Worm (Caenorhabditis elegans) whole organism, L1 larva: ENCODE data around the gene F11C1.9.
A peak's percentile ranks its signal among the peaks of the same experiment; 100 is the strongest.

Source experiments
- C04F5.9 ChIP-seq: sonication (generic microtip); optimal IDR thresholded peaks from 2 replicates; lab custom pipeline; 2016; ENCODE audit warnings: missing genetic modification characterization, missing compliant biosample characterization
- C34B4.2 ChIP-seq: sonication (generic microtip); optimal IDR thresholded peaks from 2 replicates; lab custom pipeline; 2017; ENCODE audit warnings: mild to moderate bottlenecking, missing genetic modification characterization, missing compliant biosample characterization
- F16B12.6 ChIP-seq: fragments of 150-350 bp; optimal IDR thresholded peaks from 2 replicates; lab custom pipeline; 2014; ENCODE audit warnings: missing biosample characterization, missing genetic modification characterization
- Y116A8C.19 ChIP-seq: sonication (generic microtip); optimal IDR thresholded peaks from 2 replicates; lab custom pipeline; 2016; ENCODE audit warnings: missing compliant biosample characterization, missing genetic modification characterization, borderline replicate concordance
- aha-1 ChIP-seq: fragments of 150-350 bp; optimal IDR thresholded peaks from 2 replicates; lab custom pipeline; 2014; ENCODE audit warnings: missing biosample characterization, missing genetic modification characterization
- alr-1 ChIP-seq: fragments of 200-800 bp; sonication (Bioruptor generic); optimal IDR thresholded peaks from 2 replicates; lab custom pipeline; 2018; ENCODE audit warnings: borderline replicate concordance, mild to moderate bottlenecking, missing genetic modification characterization, missing compliant biosample characterization
- aly-2 ChIP-seq: fragments of 150-350 bp; optimal IDR thresholded peaks from 2 replicates; lab custom pipeline; 2014; ENCODE audit warnings: missing biosample characterization, missing genetic modification characterization
- ama-1 ChIP-seq: fragments of 150-350 bp; optimal IDR thresholded peaks from 2 replicates; lab custom pipeline; 2014
- blmp-1 ChIP-seq: fragments of 150-350 bp; optimal IDR thresholded peaks from 2 replicates; lab custom pipeline; 2014; ENCODE audit warnings: missing biosample characterization, missing genetic modification characterization
- ceh-63 ChIP-seq: fragments of 200-800 bp; sonication (Bioruptor generic); optimal IDR thresholded peaks from 2 replicates; lab custom pipeline; 2018; ENCODE audit warnings: mild to moderate bottlenecking, missing genetic modification characterization, missing compliant biosample characterization
- ceh-8 ChIP-seq: fragments of 200-800 bp; sonication (Bioruptor generic); optimal IDR thresholded peaks from 2 replicates; lab custom pipeline; 2018; ENCODE audit warnings: mild to moderate bottlenecking, missing genetic modification characterization, moderate library complexity, missing compliant biosample characterization
- ceh-82 ChIP-seq, 3 experiments: fragments of 150-350 bp in 1 of 3; sonication (generic microtip) in 2 of 3; optimal IDR thresholded peaks; 2 replicates each; lab custom pipeline; 2014 to 2017; ENCODE audit warnings: missing biosample characterization in 3 of 3, missing genetic modification characterization in 3 of 3
- ceh-88 ChIP-seq: fragments of 200-800 bp; sonication (Bioruptor generic); IDR thresholded peaks from 2 replicates; pipeline ENCODE4 v1.3.6; 2022; ENCODE audit warnings: missing genetic modification characterization, missing compliant biosample characterization
- ceh-90 ChIP-seq: sonication (generic microtip); optimal IDR thresholded peaks from 2 replicates; lab custom pipeline; 2016; ENCODE audit warnings: missing genetic modification characterization, missing compliant biosample characterization
- dsc-1 ChIP-seq: sonication (generic microtip); optimal IDR thresholded peaks from 2 replicates; lab custom pipeline; 2016; ENCODE audit warnings: mild to moderate bottlenecking, missing genetic modification characterization, missing compliant biosample characterization
- egl-13 ChIP-seq: sonication (generic microtip); optimal IDR thresholded peaks from 2 replicates; lab custom pipeline; 2016; ENCODE audit warnings: missing genotype, missing genetic modification reagents, missing genetic modification characterization, missing compliant biosample characterization
- egl-27 ChIP-seq, 2 experiments: fragments of 150-350 bp in 1 of 2; sonication (generic microtip); optimal IDR thresholded peaks; 3 replicates each; lab custom pipeline; 2017 to 2018; ENCODE audit warnings: missing biosample characterization in 2 of 2, missing genetic modification characterization in 2 of 2, missing genetic modification reagents in 2 of 2
- elt-3 ChIP-seq, 6 experiments: fragments of 150-350 bp in 1 of 6; sonication (generic microtip); optimal IDR thresholded peaks; 2 replicates each; lab custom pipeline; 2017 to 2018; ENCODE audit warnings: missing biosample characterization in 6 of 6, missing genetic modification characterization in 6 of 6, inconsistent platforms in 1 of 6
- ets-5 ChIP-seq: fragments of 200-800 bp; sonication (Bioruptor generic); IDR thresholded peaks from 2 replicates; pipeline ENCODE4 v1.3.6; 2022; ENCODE audit warnings: missing genetic modification characterization, missing compliant biosample characterization
- fkh-4 ChIP-seq: sonication (generic microtip); optimal IDR thresholded peaks from 2 replicates; lab custom pipeline; 2016; ENCODE audit warnings: missing compliant biosample characterization, missing genetic modification characterization, borderline replicate concordance
- grh-1 ChIP-seq: fragments of 200-800 bp; sonication (Bioruptor generic); IDR thresholded peaks from 2 replicates; pipeline ENCODE4 v1.3.6; 2022; ENCODE audit warnings: missing genetic modification reagents, missing genetic modification characterization, missing compliant biosample characterization
- hpl-2 ChIP-seq: fragments of 150-350 bp; optimal IDR thresholded peaks from 2 replicates; lab custom pipeline; 2014; ENCODE audit warnings: missing biosample characterization, missing genetic modification reagents, missing genetic modification characterization
- isw-1 ChIP-seq: fragments of 200-800 bp; sonication (Bioruptor generic); IDR thresholded peaks from 2 replicates; pipeline ENCODE4 v1.3.6; 2022; ENCODE audit warnings: missing genetic modification characterization, missing compliant biosample characterization
- lin-14 ChIP-seq: fragments of 200-800 bp; sonication (Bioruptor generic); optimal IDR thresholded peaks from 2 replicates; lab custom pipeline; 2018; ENCODE audit warnings: mild to moderate bottlenecking, missing genetic modification characterization, moderate library complexity, missing compliant biosample characterization
- lin-15B ChIP-seq: fragments of 150-350 bp; sonication (generic microtip); optimal IDR thresholded peaks from 3 replicates; lab custom pipeline; 2014; ENCODE audit warnings: missing biosample characterization, missing genetic modification characterization
- lin-39 ChIP-seq: fragments of 150-350 bp; optimal IDR thresholded peaks from 2 replicates; lab custom pipeline; 2014; ENCODE audit warnings: missing biosample characterization, missing genetic modification reagents, missing genetic modification characterization
- lir-3 ChIP-seq: sonication (generic microtip); optimal IDR thresholded peaks from 2 replicates; lab custom pipeline; 2016; ENCODE audit warnings: mild to moderate bottlenecking, missing genetic modification characterization, moderate library complexity, missing compliant biosample characterization; ENCODE audit not compliant: poor library complexity
- lsy-2 ChIP-seq, 2 experiments: fragments of 150-350 bp; optimal IDR thresholded peaks; 2 replicates each; lab custom pipeline; 2014; ENCODE audit warnings: missing biosample characterization in 2 of 2, missing genetic modification characterization in 2 of 2
- mab-9 ChIP-seq: fragments of 200-800 bp; sonication (Bioruptor generic); IDR thresholded peaks from 2 replicates; pipeline ENCODE4 v1.3.6; 2022; ENCODE audit warnings: missing genetic modification reagents, missing genetic modification characterization, missing compliant biosample characterization
- mdl-1 ChIP-seq, 2 experiments: fragments of 150-350 bp; optimal IDR thresholded peaks; 2 replicates each; lab custom pipeline; 2014 to 2017; ENCODE audit warnings: missing biosample characterization in 2 of 2, missing genetic modification characterization in 2 of 2, inconsistent platforms in 1 of 2
- mef-2 ChIP-seq: fragments of 150-350 bp; optimal IDR thresholded peaks from 2 replicates; lab custom pipeline; 2014; ENCODE audit warnings: missing biosample characterization, missing genetic modification characterization
- mep-1 ChIP-seq: fragments of 150-350 bp; optimal IDR thresholded peaks from 2 replicates; lab custom pipeline; 2014; ENCODE audit warnings: missing biosample characterization, missing genetic modification characterization
- nhr-12 ChIP-seq: sonication (generic microtip); optimal IDR thresholded peaks from 2 replicates; lab custom pipeline; 2017; ENCODE audit warnings: missing biosample characterization, missing genetic modification characterization
- nhr-20 ChIP-seq: sonication (generic microtip); optimal IDR thresholded peaks from 2 replicates; lab custom pipeline; 2016; ENCODE audit warnings: mild to moderate bottlenecking, missing genetic modification characterization, missing compliant biosample characterization
- nhr-47 ChIP-seq: sonication (generic microtip); optimal IDR thresholded peaks from 2 replicates; lab custom pipeline; 2016; ENCODE audit warnings: mild to moderate bottlenecking, missing genetic modification characterization, moderate library complexity, missing compliant biosample characterization
- nhr-71 ChIP-seq: sonication (generic microtip); optimal IDR thresholded peaks from 2 replicates; lab custom pipeline; 2016; ENCODE audit warnings: mild to moderate bottlenecking, missing genetic modification characterization, moderate library complexity, missing compliant biosample characterization
- nhr-84 ChIP-seq: sonication (generic microtip); optimal IDR thresholded peaks from 2 replicates; lab custom pipeline; 2017; ENCODE audit warnings: missing biosample characterization, missing genetic modification characterization
- nhr-85 ChIP-seq: sonication (generic microtip); peaks from one replicate; lab custom pipeline; 2016; ENCODE audit warnings: missing genetic modification characterization, inconsistent platforms, missing compliant biosample characterization
- pax-3 ChIP-seq: fragments of 200-800 bp; sonication (Bioruptor generic); optimal IDR thresholded peaks from 2 replicates; lab custom pipeline; 2018; ENCODE audit warnings: mild to moderate bottlenecking, missing genetic modification characterization, moderate library complexity, missing compliant biosample characterization
- pqm-1 ChIP-seq: sonication (generic microtip); optimal IDR thresholded peaks from 3 replicates; lab custom pipeline; 2017; ENCODE audit warnings: missing biosample characterization, missing genetic modification characterization
- skn-1 ChIP-seq: fragments of 150-350 bp; optimal IDR thresholded peaks from 2 replicates; lab custom pipeline; 2014; ENCODE audit warnings: missing biosample characterization, missing genetic modification characterization
- snpc-4 ChIP-seq: fragments of 150-350 bp; optimal IDR thresholded peaks from 2 replicates; lab custom pipeline; 2014; ENCODE audit warnings: missing biosample characterization, missing genetic modification characterization
- snu-23 ChIP-seq: sonication (generic microtip); optimal IDR thresholded peaks from 2 replicates; lab custom pipeline; 2016; ENCODE audit warnings: missing genetic modification characterization, missing compliant biosample characterization
- sptf-1 ChIP-seq: fragments of 150-350 bp; optimal IDR thresholded peaks from 2 replicates; lab custom pipeline; 2014; ENCODE audit warnings: missing biosample characterization, missing genetic modification characterization
- sup-37 ChIP-seq: fragments of 200-800 bp; sonication (Bioruptor generic); optimal IDR thresholded peaks from 2 replicates; lab custom pipeline; 2018; ENCODE audit warnings: mild to moderate bottlenecking, missing genetic modification characterization, missing compliant biosample characterization
- tbx-2 ChIP-seq: sonication (generic microtip); optimal IDR thresholded peaks from 2 replicates; lab custom pipeline; 2016; ENCODE audit warnings: missing genetic modification characterization, missing compliant biosample characterization
- unc-130 ChIP-seq: fragments of 150-350 bp; optimal IDR thresholded peaks from 2 replicates; lab custom pipeline; 2017; ENCODE audit warnings: missing biosample characterization, missing genetic modification characterization, inconsistent platforms
- unc-30 ChIP-seq: sonication (generic microtip); optimal IDR thresholded peaks from 2 replicates; lab custom pipeline; 2017; ENCODE audit warnings: missing biosample characterization, missing genetic modification characterization
- vab-15 ChIP-seq: sonication (generic microtip); optimal IDR thresholded peaks from 2 replicates; lab custom pipeline; 2017; ENCODE audit warnings: missing genotype, mild to moderate bottlenecking, missing genetic modification characterization, missing compliant biosample characterization
- xbp-1 ChIP-seq: sonication (generic microtip); optimal IDR thresholded peaks from 2 replicates; lab custom pipeline; 2016; ENCODE audit warnings: missing genetic modification characterization, missing compliant biosample characterization
- zip-4 ChIP-seq: fragments of 200-800 bp; sonication (Bioruptor generic); optimal IDR thresholded peaks from 2 replicates; lab custom pipeline; 2018; ENCODE audit warnings: mild to moderate bottlenecking, missing genetic modification characterization, moderate library complexity, missing compliant biosample characterization
- ztf-11 ChIP-seq, 2 experiments: sonication (generic microtip); optimal IDR thresholded peaks; 2 replicates each; lab custom pipeline; 2016 to 2017; ENCODE audit warnings: missing genetic modification characterization in 2 of 2, missing biosample characterization in 1 of 2, missing compliant biosample characterization in 1 of 2

F11C1.9 gene

DNA sequence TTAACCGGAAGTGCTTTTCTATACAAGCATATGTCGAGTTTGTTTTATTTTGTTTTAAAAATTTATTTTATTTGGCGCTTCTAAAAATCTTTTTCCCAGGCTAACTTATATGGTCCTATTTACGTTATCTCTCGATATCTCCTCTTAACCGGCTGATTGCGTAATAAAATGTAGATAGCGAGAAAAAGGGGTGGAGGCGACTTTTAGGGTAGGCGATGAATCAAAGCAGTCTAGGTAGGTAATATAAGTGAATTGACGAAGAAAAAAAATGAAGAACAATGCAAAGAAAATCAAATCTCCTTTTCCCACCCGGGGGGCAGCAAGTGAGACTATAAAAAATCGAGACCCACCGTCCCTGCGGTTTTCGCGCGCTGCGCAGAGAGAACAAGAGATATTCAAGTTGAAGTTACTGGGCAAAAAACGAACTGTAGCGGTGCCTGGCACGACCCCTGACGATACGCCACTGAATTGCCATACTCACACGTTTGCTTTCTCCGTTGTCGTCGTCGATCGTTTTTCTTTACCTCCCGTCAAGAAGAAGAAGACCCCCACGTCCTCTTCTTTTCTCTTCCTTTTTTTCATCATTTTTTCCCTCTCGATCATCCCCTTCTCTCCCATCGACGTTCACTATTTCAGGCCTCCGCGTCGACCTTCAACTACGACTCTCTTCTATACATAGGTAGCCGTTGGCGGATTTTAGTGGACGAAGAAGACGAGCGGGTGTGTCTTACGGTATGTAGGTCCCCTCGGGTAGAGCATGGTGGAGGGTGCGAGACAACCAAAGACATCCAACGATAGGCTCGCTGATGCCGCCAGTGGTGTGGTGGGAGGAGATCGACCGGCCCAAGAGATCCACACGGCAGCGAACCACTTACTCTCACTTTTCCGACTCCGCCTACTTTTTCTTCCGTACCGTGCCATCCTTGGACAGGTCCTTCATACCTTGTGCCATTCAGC is 30.8 kb upstream of the F11C1.9 start, which contains the start of gene nhr-25 (continued):
- TF ChIP-seq C34B4.2 (tag; lab: Kevin White, UChicago) (no peak), snu-23 (GFP tag; lab: Kevin White, UChicago) (peak; percentile 63), egl-27 (tag; optimal IDR thresholded peaks at IDR 0.05; lab: Kevin White, UChicago) (no peak), C04F5.9 (tag; lab: Kevin White, UChicago) (no peak), lsy-2 (tag; optimal IDR thresholded peaks at IDR 0.05; lab: Kevin White, UChicago) (peak in 1 of 2 experiments; percentile 13), nhr-47 (peak; percentile 43), nhr-71 (tag; lab: Kevin White, UChicago) (peak; percentile 77), lin-15B (no peak), nhr-20 (tag; lab: Kevin White, UChicago) (peak; percentile 73), hpl-2 (GFP tag; lab: Kevin White, UChicago) (no peak), vab-15 (tag; lab: Kevin White, UChicago) (no peak), snpc-4 (tag; lab: Kevin White, UChicago) (no peak), nhr-12 (tag; lab: Kevin White, UChicago) (no peak), mep-1 (tag; lab: Kevin White, UChicago) (no peak), mab-9 (GFP tag; lab: Robert Waterston, UW) (no peak), ceh-82 (tag; optimal IDR thresholded peaks at IDR 0.05; lab: Kevin White, UChicago) (no peak), unc-130 (tag; lab: Kevin White, UChicago) (no peak), dsc-1 (tag; lab: Kevin White, UChicago) (no peak), unc-30 (no peak), zip-4 (GFP tag; lab: Kevin White, UChicago) (no peak), isw-1 (GFP tag; lab: Robert Waterston, UW) (no peak), ceh-63 (no peak), sptf-1 (tag; lab: Kevin White, UChicago) (no peak), F16B12.6 (tag; lab: Kevin White, UChicago) (no peak), nhr-84 (tag; lab: Kevin White, UChicago) (no peak), xbp-1 (tag; lab: Kevin White, UChicago) (no peak), pax-3 (no peak), mef-2 (no peak), ceh-8 (no peak), sup-37 (no peak), Y116A8C.19 (tag; lab: Kevin White, UChicago) (no peak), aly-2 (tag; lab: Kevin White, UChicago) (no peak), ztf-11 (tag; optimal IDR thresholded peaks at IDR 0.05; lab: Kevin White, UChicago) (no peak), alr-1 (tag; lab: Kevin White, UChicago) (no peak), ceh-88 (GFP tag; lab: Robert Waterston, UW) (no peak), egl-13 (tag; lab: Kevin White, UChicago) (no peak), ets-5 (no peak), skn-1 (tag; lab: Kevin White, UChicago) (no peak), ceh-90 (tag; lab: Kevin White, UChicago) (no peak), tbx-2 (peak; percentile 19), mdl-1 (tag; optimal IDR thresholded peaks at IDR 0.05; lab: Kevin White, UChicago) (peak in 1 of 2 experiments; percentile 18)

DNA sequence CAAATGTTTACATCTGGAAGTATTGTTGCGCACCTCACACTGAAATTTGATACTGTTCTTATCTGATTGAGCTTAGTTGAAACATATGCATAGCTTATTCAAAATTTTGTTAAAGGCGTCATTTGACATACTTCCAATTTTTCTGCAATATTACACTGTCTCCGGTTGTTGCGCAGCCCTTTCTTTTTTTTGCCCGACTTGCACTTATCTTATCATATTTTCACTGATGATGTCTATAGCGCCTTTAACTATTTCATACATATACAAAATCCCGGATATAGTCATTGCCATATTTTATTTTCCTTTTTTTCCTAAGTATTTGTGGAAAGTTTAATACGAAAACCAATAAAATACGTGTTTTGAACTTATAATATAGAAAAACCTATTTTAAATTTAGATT is 29.4 kb upstream of the F11C1.9 start:
- TF ChIP-seq pqm-1 (tag; lab: Kevin White, UChicago) (no peak), ztf-11 (tag; optimal IDR thresholded peaks at IDR 0.05; lab: Kevin White, UChicago) (no peak), elt-3 (tag; optimal IDR thresholded peaks at IDR 0.05; lab: Kevin White, UChicago) (peak in 1 of 6 experiments; percentile 41), F16B12.6 (tag; lab: Kevin White, UChicago) (no peak), lin-14 (GFP tag; lab: Kevin White, UChicago) (no peak), dsc-1 (tag; lab: Kevin White, UChicago) (no peak), aha-1 (tag; lab: Kevin White, UChicago) (no peak), blmp-1 (tag; lab: Kevin White, UChicago) (peak; percentile 59), mdl-1 (tag; optimal IDR thresholded peaks at IDR 0.05; lab: Kevin White, UChicago) (no peak), egl-27 (tag; optimal IDR thresholded peaks at IDR 0.05; lab: Kevin White, UChicago) (no peak), grh-1 (GFP tag; lab: Robert Waterston, UW) (peak; percentile 4; the same call in 1 of the 2 replicates), lin-39 (tag; lab: Kevin White, UChicago) (no peak), ama-1 (lab: Kevin White, UChicago) (no peak), fkh-4 (no peak), lir-3 (tag; lab: Kevin White, UChicago) (no peak), nhr-85 (tag; lab: Kevin White, UChicago) (no peak)
